Worm (Caenorhabditis elegans) whole organism, L2 larva: ENCODE measurements around the gene mip-1.

Source experiments
- lin-11 ChIP-seq: fragments of 150-350 bp; sonication (generic microtip); optimal IDR thresholded peaks from 2 replicates; lab custom pipeline; 2014; ENCODE audit warnings: missing biosample characterization, missing genetic modification characterization, inconsistent platforms, mixed read lengths
- nhr-77 ChIP-seq: fragments of 150-350 bp; optimal IDR thresholded peaks from 2 replicates; lab custom pipeline; 2014; ENCODE audit warnings: missing biosample characterization, missing genetic modification characterization
- skn-1 ChIP-seq: sonication (generic microtip); optimal IDR thresholded peaks from 2 replicates; lab custom pipeline; 2017; ENCODE audit warnings: missing biosample characterization, missing genetic modification characterization
- unc-39 ChIP-seq: fragments of 150-350 bp; optimal IDR thresholded peaks from 2 replicates; lab custom pipeline; 2014; ENCODE audit warnings: missing biosample characterization, missing genetic modification characterization

ce11 chrIII:4811195-4811594, 18.3 kb downstream of the mip-1 start, which contains the start of gene C38D4.7:
- TF ChIP-seq lin-11, result no peak
- TF ChIP-seq nhr-77 (tag; lab: Kevin White, UChicago), result no peak
- TF ChIP-seq skn-1 (tag; lab: Kevin White, UChicago), result no peak
- no peak for TF ChIP-seq unc-39
